Fruit fly (Drosophila melanogaster): Measurements from ENCODE around the gene CG6707.
A peak's percentile ranks its signal among the peaks of the same experiment; 100 is the strongest.

CG6707 gene

DNA sequence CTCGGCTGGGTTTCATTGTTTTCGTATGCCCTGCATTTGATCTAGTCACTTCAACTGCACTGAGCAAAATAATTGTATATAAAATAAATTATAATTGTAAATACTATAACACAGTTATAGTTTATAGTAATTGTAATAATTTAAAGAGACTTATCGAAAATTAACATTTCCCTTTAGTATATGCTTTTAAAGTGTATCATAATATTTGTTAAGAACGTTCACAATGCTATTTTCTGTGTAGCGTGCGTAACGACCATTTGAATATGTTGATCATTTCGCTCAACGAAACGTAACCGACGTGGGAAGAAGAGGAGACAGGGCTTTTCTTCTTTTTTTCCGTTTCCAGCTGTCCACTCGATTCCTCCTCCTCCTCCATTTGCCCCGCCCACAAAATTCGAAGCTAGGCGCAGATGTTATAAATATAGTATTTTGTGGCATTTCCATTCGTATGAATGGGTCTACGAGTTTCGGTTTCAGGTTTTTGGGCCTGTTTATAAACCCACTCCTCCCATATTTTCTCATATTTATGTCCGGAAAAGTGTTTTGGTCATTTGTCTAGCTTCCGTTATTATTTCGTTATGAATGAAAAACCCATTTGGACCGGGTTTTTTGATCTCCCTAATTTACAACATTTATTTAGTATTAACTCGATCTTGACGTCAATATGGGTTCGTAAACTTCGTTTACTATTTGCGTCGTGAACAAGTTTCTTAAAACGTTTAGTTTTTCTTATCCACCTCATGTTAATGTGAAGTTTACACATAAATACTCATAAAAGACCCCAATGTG lies 41.8 kb downstream of the CG6707 start (continued):
- TF ChIP-seq CG10147 (GFP tag; optimal IDR thresholded peaks at IDR 0.05): peak; percentile 67
- peak; percentile 76 for TF ChIP-seq seq (GFP tag; IDR thresholded peaks at IDR 0.05)
- TF ChIP-seq H15 (GFP tag; IDR thresholded peaks at IDR 0.05): peak; percentile 81
- TF ChIP-seq HLHmδ (GFP tag; optimal IDR thresholded peaks at IDR 0.05): no peak
- no peak for TF ChIP-seq Doc2 (GFP tag; IDR thresholded peaks at IDR 0.05)
- no peak for TF ChIP-seq Dip2 (GFP tag; IDR thresholded peaks at IDR 0.05)
- peak; percentile 85 for TF ChIP-seq sisA (GFP tag; IDR thresholded peaks at IDR 0.05)
- TF ChIP-seq Bgb (GFP tag; IDR thresholded peaks at IDR 0.05; ENCODE audit: partially characterized antibody): no peak
- peak; percentile 90 for TF ChIP-seq abd-A (tag; optimal IDR thresholded peaks at IDR 0.05)
- TF ChIP-seq CG8765 (GFP tag; IDR thresholded peaks at IDR 0.05): peak; percentile 80
- peak; percentile 84 for TF ChIP-seq sens (GFP tag)
- peak; percentile 73 for TF ChIP-seq CG3065 (GFP tag; optimal IDR thresholded peaks at IDR 0.05)
- no peak for TF ChIP-seq pho (GFP tag; optimal IDR thresholded peaks at IDR 0.05)
- TF ChIP-seq nau (GFP tag; optimal IDR thresholded peaks at IDR 0.05): peak; percentile 6
- TF ChIP-seq CG6689 (GFP tag; IDR thresholded peaks at IDR 0.05): peak; percentile 88
- TF ChIP-seq gsb (GFP tag; IDR thresholded peaks at IDR 0.05): peak; percentile 39; the same call in 1 of the 2 replicates
- peak; percentile 82 for TF ChIP-seq CG34422 (GFP tag; IDR thresholded peaks at IDR 0.05)
- TF ChIP-seq CG16863 (GFP tag; optimal IDR thresholded peaks at IDR 0.05): no peak
- peak; percentile 74 for TF ChIP-seq CG13775 (GFP tag; optimal IDR thresholded peaks at IDR 0.05)
- TF ChIP-seq CG4707 (GFP tag; optimal IDR thresholded peaks at IDR 0.05): peak; percentile 74
- peak; percentile 62 for TF ChIP-seq Nf-YB (GFP tag; optimal IDR thresholded peaks at IDR 0.05)
- TF ChIP-seq Gsc (GFP tag; IDR thresholded peaks at IDR 0.05): no peak; the same call in 1 of the 2 replicates
- TF ChIP-seq CG10209 (GFP tag; optimal IDR thresholded peaks at IDR 0.05): peak; percentile 84
- TF ChIP-seq Meics (GFP tag; optimal IDR thresholded peaks at IDR 0.05): peak; percentile 69
- TF ChIP-seq phol (tag; optimal IDR thresholded peaks at IDR 0.05): peak; percentile 92
- TF ChIP-seq Hr39 (optimal IDR thresholded peaks at IDR 0.05): no peak
- peak; percentile 87 for TF ChIP-seq CG11695 (GFP tag; IDR thresholded peaks at IDR 0.05)
- TF ChIP-seq CG15696 (tag; optimal IDR thresholded peaks at IDR 0.05): peak; percentile 92
- no peak for TF ChIP-seq CHES-1-like (GFP tag; optimal IDR thresholded peaks at IDR 0.05)
- TF ChIP-seq CTCF (GFP tag; optimal IDR thresholded peaks at IDR 0.05): no peak
- peak; percentile 51 for TF ChIP-seq CG8281 (tag; optimal IDR thresholded peaks at IDR 0.05)
- TF ChIP-seq pros (GFP tag; optimal IDR thresholded peaks at IDR 0.05): no peak
- peak; percentile 30 for TF ChIP-seq fd64A (GFP tag; optimal IDR thresholded peaks at IDR 0.05)
- TF ChIP-seq CG2875 (GFP tag; optimal IDR thresholded peaks at IDR 0.05): peak; percentile 78
- no peak for TF ChIP-seq CG42726 (GFP tag; IDR thresholded peaks at IDR 0.05; ENCODE audit: partially characterized antibody)
- TF ChIP-seq CG4820 (GFP tag; optimal IDR thresholded peaks at IDR 0.05): peak; percentile 79
- TF ChIP-seq CG4617 (GFP tag; optimal IDR thresholded peaks at IDR 0.05; ENCODE audit: borderline replicate concordance): peak; percentile 23
- peak; percentile 49; the same call in 1 of the 2 replicates for TF ChIP-seq CG17612 (GFP tag; IDR thresholded peaks at IDR 0.05)
- no peak for TF ChIP-seq bbx (GFP tag; IDR thresholded peaks at IDR 0.05; ENCODE audit: partially characterized antibody)
- TF ChIP-seq CG10959 (GFP tag; IDR thresholded peaks at IDR 0.05): peak; percentile 62
- TF ChIP-seq lmd (GFP tag; IDR thresholded peaks at IDR 0.05): peak; percentile 81
- no peak for TF ChIP-seq Bdp1 (GFP tag; optimal IDR thresholded peaks at IDR 0.05)
- TF ChIP-seq cwo (GFP tag; optimal IDR thresholded peaks at IDR 0.05): peak; percentile 28
- TF ChIP-seq CG30431 (GFP tag; optimal IDR thresholded peaks at IDR 0.05): peak; percentile 75
- TF ChIP-seq toy (GFP tag; IDR thresholded peaks at IDR 0.05): no peak
- peak; percentile 55 for TF ChIP-seq CG6854 (GFP tag; optimal IDR thresholded peaks at IDR 0.05)
- TF ChIP-seq CG15479 (GFP tag; optimal IDR thresholded peaks at IDR 0.05): no peak
- TF ChIP-seq Vsx1 (GFP tag; optimal IDR thresholded peaks at IDR 0.05): peak; percentile 62
- TF ChIP-seq CG11085 (GFP tag; IDR thresholded peaks at IDR 0.05): peak; percentile 67
- TF ChIP-seq CG3847 (GFP tag; IDR thresholded peaks at IDR 0.05): peak; percentile 60

Data from whole organism, embryonic.